Worm (Caenorhabditis elegans) whole organism, L4/young adult: ENCODE measurements around the gene ZK994.6.
"Not testable (repeated sequence)": the region's sequence is repeated elsewhere in the genome, so short reads cannot be mapped to it uniquely, and the experiment has no call there.

Experiments
- W03F9.2 ChIP-seq: fragments of 150-350 bp; optimal IDR thresholded peaks from 2 replicates; lab custom pipeline; 2014; ENCODE audit warnings: missing biosample characterization, missing genetic modification characterization
- dao-5 ChIP-seq: sonication (generic microtip); optimal IDR thresholded peaks from 2 replicates; lab custom pipeline; 2016; ENCODE audit warnings: missing genotype, missing genetic modification characterization, moderate library complexity, missing compliant biosample characterization
- him-1 ChIP-seq: sonication (generic microtip); optimal IDR thresholded peaks from 2 replicates; lab custom pipeline; 2016; ENCODE audit warnings: missing genotype, missing genetic modification reagents, missing genetic modification characterization, missing compliant biosample characterization

Gene ZK994.6

DNA sequence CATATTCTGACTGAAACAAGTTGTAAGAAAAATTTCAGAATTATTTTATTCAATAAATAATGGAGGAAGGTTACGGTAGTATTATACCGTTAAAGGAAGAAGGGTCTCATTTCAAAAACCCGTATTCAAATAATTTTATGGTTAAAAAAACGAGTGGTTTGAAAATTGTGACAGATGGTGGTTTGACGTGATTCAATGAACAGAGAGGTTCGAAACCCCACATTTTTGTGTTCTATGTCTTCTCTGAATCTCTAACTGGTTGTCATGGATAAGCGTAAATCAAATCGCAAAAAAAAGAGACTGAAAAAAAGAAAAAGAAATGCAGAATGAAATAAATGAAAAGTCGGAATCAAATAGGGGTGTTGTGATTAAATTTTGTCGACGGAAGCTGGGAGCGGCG, at the start of gene ZK994.6:
ZK994.6 (minus strand) TSS at position 101 of the 400 bp plus-strand sequence.
- TF ChIP-seq dao-5 (tag; lab: Kevin White, UChicago) (no peak), W03F9.2 (no peak), him-1 (tag; lab: Kevin White, UChicago) (no peak)

DNA sequence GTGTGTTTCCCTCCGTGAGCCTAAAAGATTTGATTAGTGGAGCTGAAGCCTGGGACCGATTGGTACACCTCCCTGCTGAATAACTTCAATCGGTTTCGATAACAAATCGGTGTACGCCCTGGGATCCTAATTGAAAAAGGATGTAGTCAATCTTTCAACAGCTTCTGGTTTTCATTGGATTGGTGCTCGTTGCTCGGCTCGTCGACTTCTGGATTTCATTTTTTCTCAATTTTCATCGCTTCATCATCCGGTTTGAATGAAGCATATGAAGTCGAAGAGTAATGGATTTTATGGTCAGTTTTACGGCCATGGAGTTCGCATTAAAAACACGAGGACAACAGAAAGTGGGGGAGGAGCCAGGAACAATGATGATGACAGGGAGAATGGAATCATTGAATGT, 48.7 kb upstream of the ZK994.6 start:
- TF ChIP-seq dao-5 (tag; lab: Kevin White, UChicago) (no peak), W03F9.2 (no peak), him-1 (tag; lab: Kevin White, UChicago) (no peak)

DNA sequence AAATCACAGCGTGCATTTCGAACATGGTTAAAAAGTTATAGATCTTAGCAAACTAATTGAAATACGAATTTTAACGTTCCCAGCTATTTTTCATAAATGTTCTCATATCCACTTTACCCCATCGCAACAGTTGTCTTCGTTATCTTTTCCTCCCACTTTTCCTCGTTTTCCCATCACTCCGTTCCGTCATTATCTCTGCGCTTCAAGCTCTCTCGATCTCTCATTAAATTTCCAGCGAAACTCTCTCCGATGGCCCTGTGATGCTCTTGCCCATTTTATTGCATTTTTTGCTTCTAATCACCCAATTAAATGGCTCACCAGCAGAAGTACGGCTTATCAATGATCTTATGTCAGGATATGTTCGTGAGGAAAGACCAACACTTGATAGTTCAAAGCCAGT, 45.2 kb upstream of the ZK994.6 start, which contains the start of gene acr-15:
acr-15 (plus strand) TSS at position 236 of the 400 bp plus-strand sequence.
- no peak for TF ChIP-seq him-1 (tag; lab: Kevin White, UChicago)

DNA sequence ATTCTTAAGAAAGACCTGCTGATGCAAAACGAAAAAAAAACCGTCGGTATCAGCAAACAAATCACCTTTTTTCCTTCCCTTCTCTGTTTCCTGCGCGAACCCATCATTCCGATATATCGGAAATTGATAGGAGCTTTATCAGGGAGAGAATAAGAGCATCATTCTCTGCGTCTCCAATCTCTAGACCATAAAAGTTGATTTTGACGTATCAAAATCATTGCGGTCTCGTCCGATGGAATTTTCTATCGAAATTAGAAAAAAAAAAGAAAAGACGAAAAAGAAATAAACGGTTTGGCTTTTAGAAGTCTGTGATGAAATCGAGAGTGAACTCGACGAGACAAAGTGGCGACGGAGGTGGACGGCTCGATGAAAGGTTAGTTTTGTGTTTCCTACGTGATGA, 41.8 kb upstream of the ZK994.6 start, which contains the start of gene stdh-4:
stdh-4 (plus strand) TSS at position 301 of the 400 bp plus-strand sequence.
- no peak for TF ChIP-seq him-1 (tag; lab: Kevin White, UChicago)
- no peak for TF ChIP-seq W03F9.2
- TF ChIP-seq dao-5 (tag; lab: Kevin White, UChicago) = no peak

DNA sequence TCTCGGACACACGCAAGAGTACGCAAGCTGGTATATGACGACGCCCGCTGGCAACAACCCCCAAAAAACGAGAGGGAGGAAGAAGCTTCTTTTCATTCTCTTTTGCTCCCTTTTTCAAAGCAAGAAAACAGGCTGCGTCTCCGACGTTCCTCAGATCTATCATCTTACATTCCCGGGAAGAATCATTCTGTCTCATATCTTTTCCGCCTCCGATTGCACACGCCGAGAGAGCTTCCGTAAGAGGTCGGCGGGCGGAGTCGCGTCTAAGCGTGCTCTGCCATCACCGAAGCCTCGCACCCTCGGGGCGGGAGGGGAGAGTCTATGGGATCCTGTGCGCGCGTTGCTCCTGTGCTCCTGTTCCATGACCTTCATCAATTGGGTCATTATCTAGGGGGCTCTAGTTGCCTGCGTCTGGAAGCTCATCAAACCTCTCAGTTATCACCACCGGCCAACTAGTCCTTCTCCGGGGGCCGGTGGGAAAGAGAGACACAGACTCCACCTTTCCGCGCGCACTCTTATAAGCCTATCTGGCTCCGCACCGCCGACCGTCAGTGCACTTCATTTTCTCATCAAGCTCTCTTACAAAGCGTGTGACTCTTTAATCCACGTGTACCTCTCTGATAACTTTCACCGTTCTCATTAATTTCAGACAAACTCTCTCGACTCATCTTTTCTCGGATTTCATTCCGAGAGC, 38.5 kb upstream of the ZK994.6 start, which contains the start of the genes slc-17.8 and asns-1:
slc-17.8 (minus strand) TSS at position 51 of the 694 bp plus-strand sequence.
asns-1 (plus strand) TSS at position 644 of the 694 bp plus-strand sequence.
- TF ChIP-seq dao-5 (tag; lab: Kevin White, UChicago) (no peak), him-1 (tag; lab: Kevin White, UChicago) (no peak), W03F9.2 (no peak)

DNA sequence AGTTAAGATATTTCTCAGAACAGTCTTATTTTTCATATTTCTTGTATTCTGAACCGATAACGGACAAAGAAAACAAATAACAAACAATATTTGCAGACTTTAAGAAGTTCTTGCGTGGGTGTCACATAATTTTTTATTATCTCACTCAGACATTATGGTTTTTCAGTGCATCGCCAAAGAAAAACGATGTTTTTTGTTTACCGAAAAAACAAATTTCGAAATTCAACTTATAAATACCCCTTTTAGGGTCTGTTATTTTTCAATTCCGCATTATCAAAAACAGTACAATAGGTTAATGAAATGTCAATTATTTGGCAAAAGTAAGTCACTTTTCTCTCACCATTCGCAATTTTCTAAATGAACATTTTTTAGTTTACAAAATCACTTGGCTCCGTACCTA, 29.8 kb upstream of the ZK994.6 start, which contains the start of gene otpl-4:
otpl-4 (plus strand) TSS at position 301 of the 400 bp plus-strand sequence.
- TF ChIP-seq W03F9.2 = no peak
- no peak for TF ChIP-seq him-1 (tag; lab: Kevin White, UChicago)

DNA sequence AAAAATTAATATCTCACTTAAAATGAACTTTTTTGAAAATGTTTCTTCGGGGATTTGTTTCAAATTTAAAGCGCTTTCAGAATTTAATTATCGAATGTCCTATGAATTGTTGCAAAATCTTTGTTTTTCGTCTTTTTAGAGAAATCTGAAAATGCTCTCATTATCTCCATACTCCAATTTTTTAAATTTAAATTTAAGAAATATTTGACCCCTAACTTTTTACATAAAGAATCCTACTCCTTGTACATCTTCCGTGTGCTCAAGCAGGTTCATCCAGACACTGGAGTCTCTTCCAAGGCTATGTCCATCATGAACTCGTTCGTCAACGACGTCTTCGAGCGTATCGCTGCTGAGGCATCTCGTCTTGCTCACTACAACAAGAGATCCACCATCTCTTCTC, 29.0 kb upstream of the ZK994.6 start, which contains the start of gene his-39:
his-39 (plus strand) TSS at position 301 of the 400 bp plus-strand sequence.
- TF ChIP-seq him-1 (tag; lab: Kevin White, UChicago) (no peak), dao-5 (tag; lab: Kevin White, UChicago) (no peak), W03F9.2 (no peak)

DNA sequence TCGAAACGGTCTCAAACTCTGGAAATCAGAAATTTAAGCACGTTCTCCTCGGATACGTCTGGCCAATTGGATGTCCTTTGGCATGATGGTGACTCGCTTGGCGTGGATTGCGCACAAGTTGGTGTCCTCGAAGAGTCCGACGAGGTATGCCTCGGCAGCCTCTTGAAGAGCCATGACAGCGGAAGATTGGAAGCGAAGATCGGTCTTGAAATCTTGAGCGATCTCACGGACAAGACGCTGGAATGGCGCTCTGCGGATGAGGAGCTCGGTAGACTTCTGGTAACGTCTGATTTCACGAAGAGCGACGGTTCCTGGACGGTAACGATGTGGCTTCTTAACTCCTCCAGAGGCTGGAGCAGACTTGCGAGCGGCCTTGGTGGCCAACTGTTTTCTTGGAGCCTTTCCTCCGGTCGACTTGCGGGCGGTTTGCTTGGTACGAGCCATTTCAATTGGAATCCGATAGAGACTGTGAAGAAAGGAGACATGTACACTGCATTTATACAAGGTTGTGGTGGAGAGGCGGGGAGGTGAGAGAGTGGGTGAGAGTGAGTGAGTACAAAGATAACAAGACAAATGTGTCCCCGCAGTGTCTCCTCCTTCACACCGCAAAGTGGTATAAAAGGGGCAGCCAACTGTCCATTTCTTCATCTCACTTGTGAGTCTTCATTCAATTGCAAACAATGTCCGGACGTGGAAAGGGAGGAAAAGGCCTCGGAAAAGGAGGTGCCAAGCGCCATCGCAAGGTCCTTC, 27.5 kb upstream of the ZK994.6 start, which contains the start of the genes his-6 and his-5:
his-6 (minus strand) TSS at position 444 of the 750 bp plus-strand sequence.
his-5 (plus strand) TSS at position 681 of the 750 bp plus-strand sequence.
- not testable (repeated sequence) for TF ChIP-seq him-1 (tag; lab: Kevin White, UChicago); W03F9.2; dao-5 (tag; lab: Kevin White, UChicago)

DNA sequence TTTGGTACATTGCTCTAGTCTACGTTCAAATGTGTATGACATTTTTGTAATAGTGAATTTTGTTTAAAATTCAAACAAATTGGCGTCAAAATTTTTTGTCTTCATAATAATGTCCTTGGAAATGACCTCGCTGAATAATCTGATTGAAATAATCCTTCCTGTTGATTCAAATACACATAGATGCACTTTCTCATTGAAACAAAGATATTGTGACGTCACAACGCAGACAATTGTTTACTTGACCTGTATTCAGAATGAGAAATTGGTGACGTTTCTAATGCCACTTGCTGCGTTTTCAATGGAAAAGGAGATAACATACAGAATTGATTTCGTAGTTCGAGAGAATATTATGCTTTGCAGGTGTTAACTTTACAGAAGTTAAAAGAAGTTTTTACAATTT, 26.7 kb upstream of the ZK994.6 start:
- no peak for TF ChIP-seq dao-5 (tag; lab: Kevin White, UChicago)
- no peak for TF ChIP-seq W03F9.2
- no peak for TF ChIP-seq him-1 (tag; lab: Kevin White, UChicago)

DNA sequence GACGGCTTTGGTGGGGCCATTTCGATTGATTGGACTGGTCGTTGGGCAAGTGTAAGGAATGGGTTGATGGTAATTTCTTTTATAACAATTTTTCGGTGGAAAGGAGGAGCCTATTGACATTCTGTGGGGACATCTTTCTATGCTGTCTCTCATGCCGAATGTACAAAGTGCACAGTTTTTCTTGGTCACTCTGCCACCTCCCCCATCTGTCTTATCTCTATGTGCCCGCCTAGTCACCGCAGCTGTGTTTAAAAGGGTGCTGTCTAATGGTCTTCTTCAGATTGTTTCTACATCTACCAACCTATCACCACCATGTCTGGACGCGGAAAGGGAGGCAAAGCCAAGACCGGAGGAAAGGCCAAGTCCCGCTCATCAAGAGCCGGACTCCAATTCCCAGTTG, 25.8 kb upstream of the ZK994.6 start, which contains the start of the genes his-8 and his-7:
his-8 (minus strand) TSS at position 20 of the 400 bp plus-strand sequence.
his-7 (plus strand) TSS at position 313 of the 400 bp plus-strand sequence.
- TF ChIP-seq him-1 (tag; lab: Kevin White, UChicago); dao-5 (tag; lab: Kevin White, UChicago); W03F9.2: not testable (repeated sequence)

DNA sequence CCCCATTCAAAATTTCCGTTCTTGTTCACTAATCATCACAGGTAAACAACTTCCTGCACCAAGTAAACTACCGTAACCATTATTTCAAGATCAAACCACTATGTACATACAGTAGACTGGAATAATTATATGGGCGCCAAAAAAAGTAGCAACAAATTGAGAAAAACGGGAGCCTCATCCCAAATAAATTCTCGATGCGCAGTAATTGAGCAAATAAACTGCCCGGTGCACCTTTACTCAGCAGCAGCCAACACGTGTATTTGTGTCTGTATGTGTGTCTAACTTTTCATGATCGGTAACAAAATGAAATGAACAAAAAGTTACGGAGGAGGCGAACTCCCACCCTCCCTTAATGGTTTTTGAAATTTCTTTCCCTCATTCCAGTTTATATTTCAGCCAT, 22.0 kb upstream of the ZK994.6 start, which contains the start of gene otpl-5:
otpl-5 (plus strand) TSS at position 301 of the 400 bp plus-strand sequence.
- TF ChIP-seq dao-5 (tag; lab: Kevin White, UChicago) = no peak
- TF ChIP-seq W03F9.2 = no peak
- TF ChIP-seq him-1 (tag; lab: Kevin White, UChicago) = no peak

DNA sequence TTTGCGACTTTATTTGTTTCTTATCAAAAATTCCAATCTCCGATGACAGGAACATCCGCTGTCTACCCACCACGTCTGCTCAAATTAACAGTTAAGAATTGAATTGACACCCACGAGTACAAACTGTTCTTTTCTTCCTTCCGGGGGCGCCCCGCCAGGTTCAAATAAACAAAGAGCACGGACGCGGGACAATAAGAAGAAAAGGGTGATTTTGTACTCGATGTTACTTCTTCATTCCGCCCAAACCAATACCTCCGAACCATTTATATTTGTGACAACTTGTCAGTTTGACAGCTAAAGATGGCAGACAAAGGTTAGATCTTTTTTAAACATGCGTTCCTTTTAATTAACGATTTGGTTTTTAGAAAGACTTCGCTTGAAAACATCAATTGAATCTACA, 18.6 kb upstream of the ZK994.6 start, which contains the start of gene otpl-6:
otpl-6 (plus strand) TSS at position 301 of the 400 bp plus-strand sequence.
- no peak for TF ChIP-seq W03F9.2
- no peak for TF ChIP-seq him-1 (tag; lab: Kevin White, UChicago)
- no peak for TF ChIP-seq dao-5 (tag; lab: Kevin White, UChicago)

DNA sequence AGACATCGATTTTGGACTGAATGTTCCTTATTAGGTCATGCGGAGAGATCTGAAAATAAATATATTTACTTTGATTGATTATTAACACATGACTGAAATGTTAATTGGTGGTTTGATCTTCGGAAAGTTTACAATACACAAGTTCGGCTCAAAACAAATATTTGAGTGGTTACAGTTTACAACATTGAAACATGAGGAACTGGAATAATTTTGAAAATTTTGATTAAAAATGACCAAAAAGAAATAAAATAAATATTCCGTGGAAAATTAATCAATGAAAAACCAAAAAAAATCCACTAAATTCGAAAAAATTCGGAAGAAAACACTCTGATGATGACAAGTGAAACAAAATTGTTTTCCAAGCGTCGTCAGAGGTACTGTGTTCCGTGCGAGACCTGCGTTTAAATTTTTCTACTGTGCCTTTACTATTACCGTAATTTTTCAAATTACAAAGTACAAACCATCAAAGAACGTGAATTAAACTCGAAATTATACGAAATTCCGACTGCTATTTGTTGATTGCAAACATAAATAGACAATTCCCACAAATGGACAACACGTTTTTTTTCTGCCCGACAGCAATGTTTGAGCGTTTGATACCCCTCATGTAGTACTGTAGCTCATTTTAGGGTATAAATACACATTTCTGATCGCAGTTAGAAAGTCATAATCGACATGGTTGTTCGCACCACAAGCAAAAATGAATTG, 13.8 kb upstream of the ZK994.6 start, which contains the start of the genes F45F2.11 and otpl-7:
F45F2.11 (minus strand) TSS at position 51 of the 708 bp plus-strand sequence.
otpl-7 (plus strand) TSS at position 658 of the 708 bp plus-strand sequence.
- TF ChIP-seq W03F9.2 = no peak
- no peak for TF ChIP-seq him-1 (tag; lab: Kevin White, UChicago)
- no peak for TF ChIP-seq dao-5 (tag; lab: Kevin White, UChicago)
